Worm (Caenorhabditis elegans) whole organism, L4 larva: ENCODE results near the gene T27D12.1.
A peak's percentile ranks its signal among the peaks of the same experiment; 100 is the strongest.

ENCODE experiments used
- D1046.2 ChIP-seq: fragments of 200-800 bp; sonication (Bioruptor generic); IDR thresholded peaks from 2 replicates; pipeline ENCODE4 v1.3.6; 2022; ENCODE audit warnings: missing genetic modification characterization, missing compliant biosample characterization
- F49E8.2 ChIP-seq: sonication (generic microtip); optimal IDR thresholded peaks from 2 replicates; lab custom pipeline; 2016; ENCODE audit warnings: missing compliant biosample characterization, mild to moderate bottlenecking, missing genetic modification characterization, borderline replicate concordance
- T20F7.1 ChIP-seq: fragments of 200-800 bp; sonication (Bioruptor generic); optimal IDR thresholded peaks from 2 replicates; lab custom pipeline; 2018; ENCODE audit warnings: mild to moderate bottlenecking, missing genetic modification characterization, missing compliant biosample characterization
- Y48G9A.11 ChIP-seq: fragments of 200-800 bp; sonication (Bioruptor generic); IDR thresholded peaks from 2 replicates; pipeline ENCODE4 v1.3.6; 2022; ENCODE audit warnings: missing genetic modification reagents, missing genetic modification characterization, missing compliant biosample characterization
- Y5F2A.4 ChIP-seq: fragments of 200-800 bp; sonication (Bioruptor generic); optimal IDR thresholded peaks from 2 replicates; lab custom pipeline; 2018; ENCODE audit warnings: mild to moderate bottlenecking, missing genetic modification characterization, missing compliant biosample characterization
- ZK546.5 ChIP-seq, 2 experiments: sonication (generic microtip); optimal IDR thresholded peaks; 2 replicates each; lab custom pipeline; 2017; ENCODE audit warnings: missing biosample characterization in 2 of 2, missing genetic modification characterization in 2 of 2
- aha-1 ChIP-seq: fragments of 150-350 bp; peaks from one replicate; lab custom pipeline; 2014; ENCODE audit warnings: missing biosample characterization, missing genetic modification characterization
- aly-2 ChIP-seq: sonication (generic microtip); optimal IDR thresholded peaks from 2 replicates; lab custom pipeline; 2018; ENCODE audit warnings: missing biosample characterization, missing genetic modification characterization
- arid-1 ChIP-seq: fragments of 200-800 bp; sonication (Bioruptor generic); conservative IDR thresholded peaks from 2 replicates; pipeline ENCODE4 v1.3.6; 2022; ENCODE audit warnings: missing genetic modification reagents, missing genetic modification characterization, missing compliant biosample characterization
- ceh-62 ChIP-seq: sonication (generic microtip); optimal IDR thresholded peaks from 2 replicates; lab custom pipeline; 2017; ENCODE audit warnings: missing biosample characterization, missing genetic modification characterization
- daf-16 ChIP-seq, 3 experiments: sonication (generic microtip); optimal IDR thresholded peaks; 2 replicates each; lab custom pipeline; 2016 to 2017; ENCODE audit warnings: missing genetic modification characterization in 3 of 3, missing genetic modification reagents in 3 of 3, mild to moderate bottlenecking in 2 of 3, missing compliant biosample characterization in 2 of 3, missing biosample characterization in 1 of 3, moderate library complexity in 1 of 3
- daf-19 ChIP-seq: fragments of 200-800 bp; sonication (Bioruptor generic); conservative IDR thresholded peaks from 2 replicates; pipeline ENCODE4 v1.3.6; 2022; ENCODE audit warnings: missing genetic modification characterization, missing compliant biosample characterization
- daf-8 ChIP-seq: fragments of 200-800 bp; sonication (Bioruptor generic); IDR thresholded peaks from 2 replicates; pipeline ENCODE4 v1.3.6; 2022; ENCODE audit warnings: missing genetic modification characterization, missing compliant biosample characterization
- dmd-6 ChIP-seq: fragments of 200-800 bp; sonication (Bioruptor generic); IDR thresholded peaks from 2 replicates; pipeline ENCODE4 v1.3.6; 2022; ENCODE audit warnings: missing genetic modification reagents, missing genetic modification characterization, missing compliant biosample characterization
- dve-1 ChIP-seq: sonication (generic microtip); optimal IDR thresholded peaks from 2 replicates; lab custom pipeline; 2017; ENCODE audit warnings: antibody characterized with exemption, mild to moderate bottlenecking, missing genetic modification characterization, missing compliant biosample characterization; ENCODE audit not compliant: insufficient read depth
- egl-43 ChIP-seq: fragments of 200-800 bp; sonication (Bioruptor generic); IDR thresholded peaks from 2 replicates; pipeline ENCODE4 v1.3.6; 2022; ENCODE audit warnings: missing genetic modification reagents, missing genetic modification characterization, missing compliant biosample characterization
- gei-8 ChIP-seq: fragments of 200-800 bp; sonication (Bioruptor generic); optimal IDR thresholded peaks from 2 replicates; lab custom pipeline; 2018; ENCODE audit warnings: mild to moderate bottlenecking, missing genetic modification characterization, missing compliant biosample characterization
- hlh-11 ChIP-seq: fragments of 200-800 bp; sonication (Bioruptor generic); optimal IDR thresholded peaks from 2 replicates; lab custom pipeline; 2018; ENCODE audit warnings: mild to moderate bottlenecking, missing genetic modification characterization, missing compliant biosample characterization
- hlh-30 ChIP-seq: sonication (generic microtip); optimal IDR thresholded peaks from 2 replicates; lab custom pipeline; 2017; ENCODE audit warnings: antibody characterized with exemption, mild to moderate bottlenecking, missing genetic modification characterization, missing compliant biosample characterization; ENCODE audit not compliant: insufficient read depth
- lin-15B ChIP-seq: fragments of 150-350 bp; sonication (generic microtip); optimal IDR thresholded peaks from 3 replicates; lab custom pipeline; 2014; ENCODE audit warnings: missing biosample characterization, missing genetic modification characterization
- lin-38 ChIP-seq: fragments of 200-800 bp; sonication (Bioruptor generic); IDR thresholded peaks from 2 replicates; pipeline ENCODE4 v1.3.6; 2022; ENCODE audit warnings: missing genetic modification reagents, missing genetic modification characterization, missing compliant biosample characterization
- lsy-2 ChIP-seq, 2 experiments: fragments of 150-350 bp in 1 of 2; sonication (generic microtip) in 1 of 2; optimal IDR thresholded peaks; 2 replicates each; lab custom pipeline; 2014 to 2017; ENCODE audit warnings: missing biosample characterization in 2 of 2, missing genetic modification characterization in 2 of 2
- mdl-1 ChIP-seq, 2 experiments: fragments of 150-350 bp in 1 of 2; sonication (generic microtip) in 1 of 2; optimal IDR thresholded peaks; 2 replicates each; lab custom pipeline; 2014 to 2017; ENCODE audit warnings: missing biosample characterization in 2 of 2, missing genetic modification characterization in 2 of 2
- mdt-29 ChIP-seq: fragments of 200-800 bp; sonication (Bioruptor generic); IDR thresholded peaks from 2 replicates; pipeline ENCODE4 v1.3.6; 2022; ENCODE audit warnings: missing genetic modification reagents, missing genetic modification characterization, missing compliant biosample characterization
- mep-1 ChIP-seq: fragments of 150-350 bp; sonication (generic microtip); optimal IDR thresholded peaks from 3 replicates; lab custom pipeline; 2014; ENCODE audit warnings: missing biosample characterization, missing genetic modification characterization
- mxl-2 ChIP-seq: fragments of 200-800 bp; sonication (Bioruptor generic); conservative IDR thresholded peaks from 2 replicates; pipeline ENCODE4 v1.3.6; 2022; ENCODE audit warnings: missing genetic modification reagents, missing genetic modification characterization, missing compliant biosample characterization
- mxl-3 ChIP-seq: fragments of 200-800 bp; sonication (Bioruptor generic); optimal IDR thresholded peaks from 2 replicates; lab custom pipeline; 2018; ENCODE audit warnings: mild to moderate bottlenecking, missing genetic modification characterization, missing compliant biosample characterization
- nhr-237 ChIP-seq: sonication (generic microtip); optimal IDR thresholded peaks from 2 replicates; lab custom pipeline; 2017; ENCODE audit warnings: missing biosample characterization, missing genetic modification characterization
- nhr-25 ChIP-seq: sonication (generic microtip); optimal IDR thresholded peaks from 2 replicates; lab custom pipeline; 2017; ENCODE audit warnings: missing genetic modification characterization, mild to moderate bottlenecking, missing compliant biosample characterization, antibody characterized with exemption, moderate library complexity, borderline replicate concordance; ENCODE audit not compliant: insufficient read depth
- nhr-28 ChIP-seq: fragments of 150-350 bp; optimal IDR thresholded peaks from 2 replicates; lab custom pipeline; 2014; ENCODE audit warnings: missing biosample characterization, missing genetic modification characterization
- nhr-41 ChIP-seq: fragments of 200-800 bp; sonication (Bioruptor generic); IDR thresholded peaks from 2 replicates; pipeline ENCODE4 v1.3.6; 2022; ENCODE audit warnings: missing genetic modification reagents, missing genetic modification characterization, missing compliant biosample characterization
- nhr-42 ChIP-seq: fragments of 200-800 bp; sonication (Bioruptor generic); IDR thresholded peaks from 2 replicates; pipeline ENCODE4 v1.3.6; 2022; ENCODE audit warnings: missing genetic modification characterization, missing compliant biosample characterization
- nhr-48 ChIP-seq: sonication (generic microtip); optimal IDR thresholded peaks from 2 replicates; lab custom pipeline; 2016; ENCODE audit warnings: mild to moderate bottlenecking, missing genetic modification characterization, missing compliant biosample characterization
- nhr-76 ChIP-seq: fragments of 150-350 bp; optimal IDR thresholded peaks from 2 replicates; lab custom pipeline; 2014; ENCODE audit warnings: missing biosample characterization, missing genetic modification characterization
- php-3 ChIP-seq: fragments of 200-800 bp; sonication (Bioruptor generic); IDR thresholded peaks from 2 replicates; pipeline ENCODE4 v1.3.6; 2022; ENCODE audit warnings: missing genetic modification reagents, missing genetic modification characterization, missing compliant biosample characterization
- rbr-2 ChIP-seq: sonication (generic microtip); optimal IDR thresholded peaks from 2 replicates; lab custom pipeline; 2016; ENCODE audit warnings: missing genotype, missing genetic modification characterization, missing compliant biosample characterization
- skn-1 ChIP-seq: fragments of 150-350 bp; optimal IDR thresholded peaks from 2 replicates; lab custom pipeline; 2014; ENCODE audit warnings: missing biosample characterization, missing genetic modification characterization
- snpc-1.2 ChIP-seq: fragments of 200-800 bp; sonication (Bioruptor generic); IDR thresholded peaks from 2 replicates; pipeline ENCODE4 v1.3.6; 2022; ENCODE audit warnings: missing genetic modification reagents, missing genetic modification characterization, missing compliant biosample characterization
- snpc-4 ChIP-seq: fragments of 150-350 bp; optimal IDR thresholded peaks from 2 replicates; lab custom pipeline; 2014; ENCODE audit warnings: missing biosample characterization, missing genetic modification characterization
- tra-1 ChIP-seq: fragments of 200-800 bp; sonication (Bioruptor generic); IDR thresholded peaks from 2 replicates; pipeline ENCODE4 v1.3.6; 2022; ENCODE audit warnings: missing genetic modification reagents, missing genetic modification characterization, missing compliant biosample characterization
- unc-62 ChIP-seq, 3 experiments: fragments of 150-350 bp in 1 of 3; sonication (generic microtip); optimal IDR thresholded peaks in 2 of 3; peaks in 1 of 3; 1 replicate in 1 of 3; 2 replicates in 2 of 3; lab custom pipeline; 2014 to 2017; ENCODE audit warnings: missing biosample characterization in 3 of 3, missing genetic modification characterization in 3 of 3, missing genetic modification reagents in 3 of 3, missing genotype in 1 of 3
- zip-11 ChIP-seq: fragments of 200-800 bp; sonication (Bioruptor generic); IDR thresholded peaks from 2 replicates; pipeline ENCODE4 v1.3.6; 2022; ENCODE audit warnings: missing genetic modification characterization, missing compliant biosample characterization
- ztf-11 ChIP-seq: fragments of 150-350 bp; optimal IDR thresholded peaks from 2 replicates; lab custom pipeline; 2014; ENCODE audit warnings: missing biosample characterization, missing genetic modification characterization

The T27D12.1 gene

DNA sequence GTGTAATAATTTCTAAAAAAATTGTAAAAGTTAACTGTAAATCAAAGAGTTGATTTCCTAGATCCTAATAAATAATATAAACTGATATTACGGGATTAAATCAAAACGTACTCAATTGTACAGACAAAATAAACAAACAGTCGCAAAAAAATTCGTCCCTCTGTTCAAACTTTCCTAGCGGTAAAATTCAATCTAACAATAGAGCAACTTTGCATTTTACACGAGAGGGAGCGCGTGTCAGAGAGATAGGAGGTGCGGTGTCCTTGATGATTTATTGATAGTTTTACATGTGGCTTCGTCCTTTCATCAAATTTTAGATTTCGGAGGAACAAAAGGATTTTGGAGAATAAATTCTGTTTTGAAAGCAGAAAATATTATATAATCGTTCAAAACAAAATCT lies 11.8 kb upstream of the T27D12.1 start (continued):
- TF ChIP-seq nhr-25 (tag; lab: Kevin White, UChicago) (no peak), arid-1 (GFP tag; lab: Robert Waterston, UW) (no peak), mep-1 (tag; lab: Kevin White, UChicago) (no peak), hlh-11 (peak; percentile 18), mdt-29 (GFP tag; lab: Robert Waterston, UW) (no peak), ceh-62 (tag; lab: Kevin White, UChicago) (no peak)

DNA sequence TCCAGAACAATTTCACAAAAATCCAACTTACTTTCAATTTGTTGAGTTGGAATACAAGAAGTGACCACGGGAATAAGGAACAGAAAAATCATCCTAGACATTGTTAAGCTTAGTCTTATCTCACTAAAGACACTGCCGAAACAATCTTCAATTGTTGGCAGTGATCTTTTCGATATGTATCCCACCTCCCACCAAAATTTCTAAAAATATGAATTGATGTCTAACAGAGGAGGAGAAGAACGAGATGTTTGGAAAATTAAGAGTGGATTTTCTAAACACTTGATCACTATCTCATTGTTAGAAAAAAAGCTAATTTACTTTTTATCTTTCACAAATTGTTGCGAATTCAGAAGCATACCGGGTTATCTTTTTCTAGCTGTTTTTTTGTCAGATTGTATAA lies 9.9 kb upstream of the T27D12.1 start, which contains the start of gene clec-144:
Gene clec-144, minus strand, starts transcription at position 101 of the 400 bp plus-strand sequence.
- no peak for TF ChIP-seq aly-2 (tag; lab: Kevin White, UChicago)
- peak in 1 of 2 experiments; percentile 37 for TF ChIP-seq unc-62 (GFP tag; optimal IDR thresholded peaks at IDR 0.05 in 1 of 2; lab: Kevin White, UChicago)
- TF ChIP-seq unc-62 (tag; optimal IDR thresholded peaks at IDR 0.05; lab: Kevin White, UChicago) = no peak

DNA sequence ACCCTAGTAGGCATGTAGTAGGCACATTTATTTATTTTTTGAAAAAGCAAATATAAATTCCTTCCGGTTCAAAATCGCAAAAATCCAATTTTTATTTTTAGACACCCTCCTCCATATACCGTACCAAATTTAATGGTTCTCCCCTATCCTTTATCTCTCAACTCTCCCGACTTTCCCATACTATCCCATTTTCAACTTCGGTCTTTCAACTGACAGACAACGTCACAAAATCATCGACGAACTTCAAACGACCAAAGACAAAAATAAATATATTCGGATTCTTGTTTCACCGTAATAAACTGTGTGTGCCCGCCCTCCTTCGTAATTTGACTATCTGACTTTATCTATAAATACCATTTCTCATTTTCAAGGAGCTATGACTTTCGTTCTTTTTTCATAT lies 7.2 kb upstream of the T27D12.1 start, which contains the start of gene T27D12.6:
Gene T27D12.6, plus strand, starts transcription at position 301 of the 400 bp plus-strand sequence.
- TF ChIP-seq snpc-4 (tag; lab: Kevin White, UChicago) (no peak), daf-19 (GFP tag; lab: Robert Waterston, UW) (no peak), Y48G9A.11 (no peak), ztf-11 (tag; lab: Kevin White, UChicago) (no peak), aha-1 (tag; lab: Kevin White, UChicago) (no peak), Y5F2A.4 (no peak), ZK546.5 (tag; optimal IDR thresholded peaks at IDR 0.05; lab: Kevin White, UChicago) (no peak), mxl-2 (GFP tag; lab: Robert Waterston, UW) (no peak)

DNA sequence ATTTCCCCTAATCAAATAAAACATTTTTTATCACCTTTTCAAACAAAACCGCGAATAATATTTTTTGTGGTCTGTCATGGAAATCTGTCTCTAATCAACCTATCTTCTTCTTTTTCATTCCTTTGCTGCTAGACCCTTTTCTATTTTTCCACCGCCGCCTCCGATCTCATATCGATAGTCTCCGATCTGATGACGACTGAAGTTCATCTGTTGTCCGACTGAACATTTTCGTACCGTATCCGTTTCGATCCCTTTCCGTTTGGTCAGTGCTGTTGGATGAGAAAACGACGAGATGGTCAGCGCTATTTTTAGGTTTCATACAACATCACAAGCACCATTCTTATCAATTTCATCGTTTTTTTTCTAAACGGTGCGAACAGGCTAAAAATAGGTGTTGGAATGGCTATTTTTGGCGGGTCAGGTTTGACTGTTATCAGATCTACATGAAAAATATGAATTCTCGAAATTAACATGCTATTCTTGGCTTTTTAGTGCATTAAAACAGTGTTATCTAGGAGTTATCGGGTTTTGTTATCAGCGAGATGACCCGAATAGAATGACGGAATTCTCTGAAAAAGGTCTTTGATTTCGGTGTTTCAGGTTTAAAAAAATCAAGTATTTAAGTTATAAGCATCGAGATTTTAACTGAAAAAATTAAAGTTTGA lies 5.7 kb upstream of the T27D12.1 start:
- TF ChIP-seq php-3 (0 out of 2 replicates have a peak, but pooled peaks have one; percentile 35), nhr-76 (tag; lab: Kevin White, UChicago) (peak; percentile 67), nhr-48 (tag; lab: Kevin White, UChicago) (peak; percentile 76), hlh-11 (peak; percentile 83), dve-1 (tag; lab: Kevin White, UChicago) (peak; percentile 37), dmd-6 (GFP tag; lab: Robert Waterston, UW) (peak; percentile 55), lsy-2 (tag; optimal IDR thresholded peaks at IDR 0.05; lab: Kevin White, UChicago) (peak in 1 of 2 experiments; percentile 20), nhr-25 (tag; lab: Kevin White, UChicago) (peak; percentile 21), Y48G9A.11 (no peak), zip-11 (GFP tag; lab: Robert Waterston, UW) (no peak), tra-1 (GFP tag; lab: Robert Waterston, UW) (peak; percentile 54; the same call in 1 of the 2 replicates), nhr-28 (tag; lab: Kevin White, UChicago) (peak; percentile 85), hlh-30 (tag; lab: Kevin White, UChicago) (peak; percentile 29), gei-8 (GFP tag; lab: Kevin White, UChicago) (peak; percentile 51), nhr-237 (tag; lab: Kevin White, UChicago) (no peak), nhr-41 (GFP tag; lab: Robert Waterston, UW) (no peak), T20F7.1 (GFP tag; lab: Kevin White, UChicago) (no peak), snpc-1.2 (GFP tag; lab: Robert Waterston, UW) (no peak), daf-16 (GFP tag; optimal IDR thresholded peaks at IDR 0.05; lab: Kevin White, UChicago) (no peak), daf-16 (tag; optimal IDR thresholded peaks at IDR 0.05; lab: Kevin White, UChicago) (peak; percentile 3), mxl-3 (GFP tag; lab: Kevin White, UChicago) (peak; percentile 12), nhr-42 (GFP tag; lab: Robert Waterston, UW) (no peak), mep-1 (tag; lab: Kevin White, UChicago) (peak; percentile 23), F49E8.2 (tag; lab: Kevin White, UChicago) (no peak), lin-15B (tag; lab: Kevin White, UChicago) (no peak), rbr-2 (tag; lab: Kevin White, UChicago) (no peak), daf-8 (GFP tag; lab: Robert Waterston, UW) (no peak), mdl-1 (tag; optimal IDR thresholded peaks at IDR 0.05; lab: Kevin White, UChicago) (peak; percentile 49 to 71), skn-1 (tag; lab: Kevin White, UChicago) (no peak), lin-38 (GFP tag; lab: Robert Waterston, UW) (no peak), egl-43 (GFP tag; lab: Robert Waterston, UW) (no peak), D1046.2 (GFP tag; lab: Robert Waterston, UW) (no peak)
